Fruit fly (Drosophila melanogaster) whole organism, embryonic: Measurements from ENCODE around the gene hry.

ENCODE experiments used
- Adf1 ChIP-seq: fragments of 200-800 bp; sonication (Bioruptor generic); IDR thresholded peaks from 2 replicates; pipeline ENCODE4 v1.3.6; 2022; ENCODE audit warnings: missing biosample characterization, missing genetic modification characterization
- Bteb2 ChIP-seq: fragments of 200-800 bp; sonication (Bioruptor generic); optimal IDR thresholded peaks from 2 replicates; lab custom pipeline; 2016; ENCODE audit warnings: missing biosample characterization, missing genetic modification characterization
- CG10654 ChIP-seq: fragments of 200-800 bp; sonication (Bioruptor generic); optimal IDR thresholded peaks from 2 replicates; lab custom pipeline; 2016; ENCODE audit warnings: missing biosample characterization, missing genetic modification characterization
- CG11398 ChIP-seq: fragments of 200-800 bp; sonication (Bioruptor generic); optimal IDR thresholded peaks from 2 replicates; lab custom pipeline; 2016; ENCODE audit warnings: missing biosample characterization, missing genetic modification characterization
- CG12391 ChIP-seq: fragments of 200-800 bp; sonication (Bioruptor generic); optimal IDR thresholded peaks from 3 replicates; lab custom pipeline; 2018; ENCODE audit warnings: missing biosample characterization, mild to moderate bottlenecking, missing genetic modification characterization, moderate library complexity
- CG15479 ChIP-seq: fragments of 200-800 bp; sonication (Bioruptor generic); optimal IDR thresholded peaks from 3 replicates; lab custom pipeline; 2019; ENCODE audit warnings: missing biosample characterization, mild to moderate bottlenecking, missing genetic modification characterization, moderate library complexity
- CG15696 ChIP-seq: fragments of 200-800 bp; sonication (Bioruptor generic); optimal IDR thresholded peaks from 2 replicates; lab custom pipeline; 2019; ENCODE audit warnings: missing biosample characterization, mild to moderate bottlenecking, missing genetic modification characterization, moderate library complexity
- CG17829 ChIP-seq: fragments of 200-800 bp; optimal IDR thresholded peaks from 2 replicates; lab custom pipeline; 2019; ENCODE audit warnings: missing biosample characterization, mild to moderate bottlenecking, missing genetic modification characterization, moderate library complexity
- CG18011 ChIP-seq: fragments of 200-800 bp; sonication (Bioruptor generic); optimal IDR thresholded peaks from 2 replicates; lab custom pipeline; 2017; ENCODE audit warnings: missing biosample characterization, missing genetic modification characterization, mild to moderate bottlenecking, moderate library complexity, missing genotype
- CG18262 ChIP-seq: fragments of 200-800 bp; optimal IDR thresholded peaks from 3 replicates; lab custom pipeline; 2019; ENCODE audit warnings: missing biosample characterization, mild to moderate bottlenecking, missing genetic modification characterization, moderate library complexity
- CG18619 ChIP-seq: fragments of 200-800 bp; sonication (Bioruptor generic); optimal IDR thresholded peaks from 3 replicates; lab custom pipeline; 2017; ENCODE audit warnings: missing biosample characterization, mild to moderate bottlenecking, missing genetic modification characterization
- CG3838 ChIP-seq: fragments of 200-800 bp; sonication (Bioruptor generic); optimal IDR thresholded peaks from 3 replicates; lab custom pipeline; 2016; ENCODE audit warnings: missing biosample characterization, missing genetic modification characterization
- CG7271 ChIP-seq: fragments of 200-800 bp; sonication (Bioruptor generic); optimal IDR thresholded peaks from 2 replicates; lab custom pipeline; 2018; ENCODE audit warnings: missing biosample characterization, mild to moderate bottlenecking, missing genetic modification characterization, moderate library complexity
- CG7357 ChIP-seq: fragments of 200-800 bp; sonication (Bioruptor generic); IDR thresholded peaks from 3 replicates; pipeline ENCODE4 v1.3.6; 2022; ENCODE audit warnings: missing biosample characterization, missing genetic modification characterization
- CG7987 ChIP-seq: fragments of 200-800 bp; sonication (Bioruptor generic); optimal IDR thresholded peaks from 2 replicates; lab custom pipeline; 2018; ENCODE audit warnings: missing biosample characterization, mild to moderate bottlenecking, missing genetic modification characterization, moderate library complexity
- CG9876 ChIP-seq: fragments of 200-800 bp; sonication (Bioruptor generic); optimal IDR thresholded peaks from 2 replicates; lab custom pipeline; 2016; ENCODE audit warnings: missing biosample characterization, missing genetic modification characterization
- CoRest ChIP-seq: fragments of 200-800 bp; sonication (Bioruptor generic); optimal IDR thresholded peaks from 3 replicates; lab custom pipeline; 2018; ENCODE audit warnings: missing biosample characterization, mild to moderate bottlenecking, missing genetic modification characterization, moderate library complexity
- Deaf1 ChIP-seq: fragments of 200-800 bp; optimal IDR thresholded peaks from 3 replicates; lab custom pipeline; 2019; ENCODE audit warnings: missing biosample characterization, mild to moderate bottlenecking, missing genetic modification characterization, moderate library complexity
- Dfd ChIP-seq, 2 experiments: fragments of >200 bp; optimal IDR thresholded peaks; 2 replicates each; lab custom pipeline; 2017; ENCODE audit warnings: missing biosample characterization in 2 of 2, missing genetic modification characterization in 2 of 2
- Dp ChIP-seq: fragments of 200-800 bp; sonication (Bioruptor generic); optimal IDR thresholded peaks from 2 replicates; lab custom pipeline; 2018; ENCODE audit warnings: missing biosample characterization, mild to moderate bottlenecking, missing genetic modification characterization, moderate library complexity
- HmgZ ChIP-seq: fragments of 200-800 bp; sonication (Bioruptor generic); optimal IDR thresholded peaks from 2 replicates; lab custom pipeline; 2018; ENCODE audit warnings: missing biosample characterization, mild to moderate bottlenecking, missing genetic modification characterization
- Hmr ChIP-seq: fragments of 200-800 bp; sonication (Bioruptor generic); optimal IDR thresholded peaks from 3 replicates; lab custom pipeline; 2017; ENCODE audit warnings: mild to moderate bottlenecking, missing biosample characterization, missing genetic modification reagents, missing genetic modification characterization
- Jarid2 ChIP-seq: fragments of 200-800 bp; sonication (Bioruptor generic); optimal IDR thresholded peaks from 3 replicates; lab custom pipeline; 2017; ENCODE audit warnings: mild to moderate bottlenecking, missing biosample characterization, missing genetic modification reagents, missing genetic modification characterization
- Lhr ChIP-seq: fragments of 200-800 bp; sonication (Bioruptor generic); optimal IDR thresholded peaks from 3 replicates; lab custom pipeline; 2017; ENCODE audit warnings: mild to moderate bottlenecking, missing biosample characterization, missing genetic modification reagents, missing genetic modification characterization
- NfI ChIP-seq: fragments of 200-800 bp; sonication (Bioruptor generic); optimal IDR thresholded peaks from 3 replicates; lab custom pipeline; 2018; ENCODE audit warnings: missing biosample characterization, mild to moderate bottlenecking, missing genetic modification characterization, moderate library complexity
- Sry-δ ChIP-seq: fragments of 200-800 bp; sonication (Bioruptor generic); optimal IDR thresholded peaks from 2 replicates; lab custom pipeline; 2016; ENCODE audit warnings: missing biosample characterization, missing genetic modification characterization
- az2 ChIP-seq: fragments of 200-800 bp; sonication (Bioruptor generic); optimal IDR thresholded peaks from 3 replicates; lab custom pipeline; 2016; ENCODE audit warnings: missing biosample characterization, missing genetic modification characterization
- btn ChIP-seq: fragments of 200-800 bp; sonication (Bioruptor generic); optimal IDR thresholded peaks from 2 replicates; lab custom pipeline; 2016; ENCODE audit warnings: missing biosample characterization, missing genetic modification characterization
- cad ChIP-seq: fragments of >200 bp; optimal IDR thresholded peaks from 2 replicates; lab custom pipeline; 2017; ENCODE audit warnings: missing biosample characterization, missing genetic modification characterization
- ci ChIP-seq: fragments of 200-800 bp; sonication (Bioruptor generic); IDR thresholded peaks from 3 replicates; pipeline ENCODE4 v1.3.6; 2022; ENCODE audit warnings: missing biosample characterization, missing genetic modification characterization
- knrl ChIP-seq: fragments of 200-800 bp; sonication (Bioruptor generic); IDR thresholded peaks from 3 replicates; pipeline ENCODE4 v1.3.6; 2022; ENCODE audit warnings: missing biosample characterization, missing genetic modification characterization; ENCODE audit not compliant: partially characterized antibody
- nom ChIP-seq: fragments of 200-800 bp; sonication (Bioruptor generic); optimal IDR thresholded peaks from 2 replicates; lab custom pipeline; 2017; ENCODE audit warnings: missing biosample characterization, missing genetic modification characterization, mild to moderate bottlenecking, moderate library complexity, missing genetic modification reagents
- pita ChIP-seq: fragments of 200-800 bp; sonication (Bioruptor generic); optimal IDR thresholded peaks from 2 replicates; lab custom pipeline; 2017; ENCODE audit warnings: missing biosample characterization, mild to moderate bottlenecking, missing genetic modification characterization
- pum ChIP-seq: fragments of 200-800 bp; sonication (Bioruptor generic); optimal IDR thresholded peaks from 2 replicates; lab custom pipeline; 2016; ENCODE audit warnings: missing biosample characterization, missing genetic modification characterization
- repo ChIP-seq: fragments of 200-800 bp; sonication (Bioruptor generic); optimal IDR thresholded peaks from 2 replicates; lab custom pipeline; 2016; ENCODE audit warnings: missing biosample characterization, missing genetic modification characterization
- row ChIP-seq: fragments of 200-800 bp; sonication (Bioruptor generic); IDR thresholded peaks from 3 replicates; pipeline ENCODE4 v1.3.6; 2022; ENCODE audit warnings: missing biosample characterization, missing genetic modification characterization
- run ChIP-seq: fragments of 200-800 bp; sonication (Bioruptor generic); optimal IDR thresholded peaks from 3 replicates; lab custom pipeline; 2018; ENCODE audit warnings: missing biosample characterization, mild to moderate bottlenecking, missing genetic modification characterization
- tgo ChIP-seq: fragments of 200-800 bp; sonication (Bioruptor generic); IDR thresholded peaks from 3 replicates; pipeline ENCODE4 v1.3.6; 2022; ENCODE audit warnings: missing biosample characterization, missing genetic modification characterization
- tio ChIP-seq: fragments of 200-800 bp; sonication (Bioruptor generic); optimal IDR thresholded peaks from 2 replicates; lab custom pipeline; 2017; ENCODE audit warnings: missing biosample characterization, missing genetic modification characterization, inconsistent platforms
- tll ChIP-seq, 2 experiments: fragments of 200-800 bp in 1 of 2; fragments of >200 bp in 1 of 2; sonication (Bioruptor generic) in 1 of 2; optimal IDR thresholded peaks; 2 replicates each; lab custom pipeline; 2017 to 2019; ENCODE audit warnings: missing biosample characterization in 2 of 2, missing genetic modification characterization in 2 of 2, mild to moderate bottlenecking in 1 of 2, moderate library complexity in 1 of 2
- tx ChIP-seq: fragments of 200-800 bp; sonication (Bioruptor generic); optimal IDR thresholded peaks from 2 replicates; lab custom pipeline; 2016; ENCODE audit warnings: missing biosample characterization, missing genetic modification characterization
- usp ChIP-seq: fragments of >200 bp; optimal IDR thresholded peaks from 2 replicates; lab custom pipeline; 2017; ENCODE audit warnings: missing biosample characterization, missing genetic modification characterization

The hry gene

dm6 chr3L:8651876-8652571 is 23.5 kb upstream of the hry start (continued):
- TF ChIP-seq CG18011: no peak
- no peak for TF ChIP-seq run (tag; lab: Kevin White, UChicago)
- no peak for TF ChIP-seq usp (GFP tag; lab: Kevin White, UChicago)
- no peak for TF ChIP-seq CG9876 (GFP tag; lab: Kevin White, UChicago)
- TF ChIP-seq repo (GFP tag; lab: Kevin White, UChicago): no peak
- peak; percentile 20 for TF ChIP-seq CG15696 (tag; lab: Kevin White, UChicago)
- no peak for TF ChIP-seq az2 (GFP tag; lab: Kevin White, UChicago)
- TF ChIP-seq CG11398 (GFP tag; lab: Kevin White, UChicago): no peak
- TF ChIP-seq CoRest (tag; lab: Kevin White, UChicago): peak; percentile 17
- no peak for TF ChIP-seq tio (GFP tag; lab: Kevin White, UChicago)
- TF ChIP-seq HmgZ (tag; lab: Kevin White, UChicago): peak; percentile 1
- TF ChIP-seq knrl (GFP tag; lab: Robert Waterston, UW): peak; percentile 64; the same call in 1 of the 3 replicates
- TF ChIP-seq CG10654: no peak
- no peak for TF ChIP-seq tx (GFP tag; lab: Kevin White, UChicago)
- TF ChIP-seq pum (GFP tag; lab: Kevin White, UChicago): no peak
- peak; percentile 26 for TF ChIP-seq Dp
- no peak for TF ChIP-seq Bteb2
- TF ChIP-seq btn (GFP tag; lab: Kevin White, UChicago): no peak
- no peak for TF ChIP-seq CG18619
- no peak for TF ChIP-seq Sry-δ (GFP tag; lab: Kevin White, UChicago)
- peak; percentile 10 for TF ChIP-seq CG17829 (tag; lab: Kevin White, UChicago)
- TF ChIP-seq Dfd (GFP tag; optimal IDR thresholded peaks at IDR 0.05; lab: Kevin White, UChicago): peak in 1 of 2 experiments; percentile 46
- no peak for TF ChIP-seq CG3838 (GFP tag; lab: Kevin White, UChicago)
- no peak for TF ChIP-seq Adf1
- no peak for TF ChIP-seq CG18262 (tag; lab: Kevin White, UChicago)
- TF ChIP-seq CG7987 (GFP tag; lab: Kevin White, UChicago): no peak
- no peak for TF ChIP-seq ci (GFP tag; lab: Robert Waterston, UW)
- peak; percentile 42 for TF ChIP-seq Lhr (GFP tag; lab: Kevin White, UChicago)
- peak; percentile 3 for TF ChIP-seq Jarid2 (GFP tag; lab: Kevin White, UChicago)
- TF ChIP-seq NfI: no peak
- TF ChIP-seq CG12391 (tag; lab: Kevin White, UChicago): no peak
- no peak for TF ChIP-seq row (GFP tag; lab: Robert Waterston, UW)
- TF ChIP-seq, all 482 proteins: peak for 40

dm6 chr3L:8652572-8652977 is 23.0 kb upstream of the hry start:
- TF ChIP-seq pita (GFP tag; lab: Kevin White, UChicago) (no peak), nom (peak; percentile 29), CG7987 (GFP tag; lab: Kevin White, UChicago) (no peak), tgo (GFP tag; lab: Robert Waterston, UW) (no peak), Hmr (no peak), Deaf1 (tag; lab: Kevin White, UChicago) (peak; percentile 67)

- TF ChIP-seq CG15479 (GFP tag; lab: Kevin White, UChicago): peak; percentile 84
- no peak for TF ChIP-seq CG7357
- peak in 1 of 2 experiments; percentile 56 for TF ChIP-seq tll (GFP tag; optimal IDR thresholded peaks at IDR 0.05; lab: Kevin White, UChicago)
- peak; percentile 99 for TF ChIP-seq cad (GFP tag; lab: Kevin White, UChicago)
- TF ChIP-seq CG7271 (tag; lab: Kevin White, UChicago): peak; percentile 66
- TF ChIP-seq, all 482 proteins: peak for 4
These were observed 22.0 kb upstream of the hry start for dm6 chr3L:8653572-8653971.
